Fruit fly (Drosophila melanogaster) whole organism, embryonic: Measurements from ENCODE around the gene CG14803.

Experiments used
- Antp ChIP-seq: fragments of 200-800 bp; sonication (Bioruptor generic); optimal IDR thresholded peaks from 3 replicates; lab custom pipeline; 2016; ENCODE audit warnings: missing biosample characterization, missing genetic modification characterization
- CG13424 ChIP-seq: fragments of 200-800 bp; sonication (Bioruptor generic); optimal IDR thresholded peaks from 2 replicates; lab custom pipeline; 2019; ENCODE audit warnings: missing biosample characterization, mild to moderate bottlenecking, missing genetic modification characterization, moderate library complexity
- CG13775 ChIP-seq: fragments of 200-800 bp; sonication (Bioruptor generic); optimal IDR thresholded peaks from 3 replicates; lab custom pipeline; 2017; ENCODE audit warnings: missing biosample characterization, mild to moderate bottlenecking, missing genetic modification characterization
- CG14014 ChIP-seq: fragments of 200-800 bp; sonication (Bioruptor generic); IDR thresholded peaks from 2 replicates; pipeline ENCODE4 v1.3.6; 2022; ENCODE audit warnings: missing biosample characterization, missing genetic modification characterization
- CG14441 ChIP-seq: fragments of 200-800 bp; sonication (Bioruptor generic); IDR thresholded peaks from 2 replicates; pipeline ENCODE4 v1.3.6; 2022; ENCODE audit warnings: missing biosample characterization, missing genetic modification characterization
- CG17359 ChIP-seq: fragments of 200-800 bp; sonication (Bioruptor generic); optimal IDR thresholded peaks from 3 replicates; lab custom pipeline; 2018; ENCODE audit warnings: missing biosample characterization, mild to moderate bottlenecking, missing genetic modification characterization, moderate library complexity
- CG1792 ChIP-seq: fragments of 200-800 bp; sonication (Bioruptor generic); optimal IDR thresholded peaks from 2 replicates; lab custom pipeline; 2016; ENCODE audit warnings: missing biosample characterization, missing genetic modification characterization
- CG18011 ChIP-seq: fragments of 200-800 bp; sonication (Bioruptor generic); optimal IDR thresholded peaks from 2 replicates; lab custom pipeline; 2017; ENCODE audit warnings: missing biosample characterization, missing genetic modification characterization, mild to moderate bottlenecking, moderate library complexity, missing genotype
- CG18262 ChIP-seq: fragments of 200-800 bp; optimal IDR thresholded peaks from 3 replicates; lab custom pipeline; 2019; ENCODE audit warnings: missing biosample characterization, mild to moderate bottlenecking, missing genetic modification characterization, moderate library complexity
- CG18619 ChIP-seq: fragments of 200-800 bp; sonication (Bioruptor generic); optimal IDR thresholded peaks from 3 replicates; lab custom pipeline; 2017; ENCODE audit warnings: missing biosample characterization, mild to moderate bottlenecking, missing genetic modification characterization
- CG31224 ChIP-seq: fragments of 200-800 bp; sonication (Bioruptor generic); IDR thresholded peaks from 2 replicates; pipeline ENCODE4 v1.3.6; 2022; ENCODE audit warnings: missing biosample characterization, missing genetic modification characterization
- CG31388 ChIP-seq: fragments of 200-800 bp; sonication (Bioruptor generic); optimal IDR thresholded peaks from 2 replicates; lab custom pipeline; 2016; ENCODE audit warnings: missing biosample characterization, missing genetic modification characterization
- CG33557 ChIP-seq: fragments of 200-800 bp; sonication (Bioruptor generic); optimal IDR thresholded peaks from 2 replicates; lab custom pipeline; 2019; ENCODE audit warnings: missing biosample characterization, mild to moderate bottlenecking, missing genetic modification characterization, moderate library complexity
- CG5953 ChIP-seq: fragments of 200-800 bp; sonication (Bioruptor generic); IDR thresholded peaks from 2 replicates; pipeline ENCODE4 v1.3.6; 2022; ENCODE audit warnings: missing biosample characterization, missing genetic modification characterization
- CG6272 ChIP-seq: fragments of 200-800 bp; sonication (Bioruptor generic); IDR thresholded peaks from 2 replicates; pipeline ENCODE4 v1.3.6; 2022; ENCODE audit warnings: missing biosample characterization, missing genetic modification characterization
- CG6765 ChIP-seq: fragments of 200-800 bp; sonication (Bioruptor generic); optimal IDR thresholded peaks from 3 replicates; lab custom pipeline; 2017; ENCODE audit warnings: missing biosample characterization, mild to moderate bottlenecking, missing genetic modification characterization
- CG7271 ChIP-seq: fragments of 200-800 bp; sonication (Bioruptor generic); optimal IDR thresholded peaks from 2 replicates; lab custom pipeline; 2018; ENCODE audit warnings: missing biosample characterization, mild to moderate bottlenecking, missing genetic modification characterization, moderate library complexity
- CG9727 ChIP-seq: fragments of 200-800 bp; sonication (Bioruptor generic); optimal IDR thresholded peaks from 3 replicates; lab custom pipeline; 2017; ENCODE audit warnings: missing biosample characterization, mild to moderate bottlenecking, missing genetic modification characterization
- CG9932 ChIP-seq: fragments of 200-800 bp; sonication (Bioruptor generic); IDR thresholded peaks from 2 replicates; pipeline ENCODE4 v1.3.6; 2022; ENCODE audit warnings: missing biosample characterization, missing genetic modification characterization
- Chrac-16 ChIP-seq: fragments of 200-800 bp; sonication (Bioruptor generic); optimal IDR thresholded peaks from 3 replicates; lab custom pipeline; 2016; ENCODE audit warnings: missing biosample characterization, missing genetic modification characterization
- D ChIP-seq, 2 experiments: fragments of 200-800 bp in 1 of 2; fragments of >200 bp in 1 of 2; sonication (Bioruptor generic) in 1 of 2; optimal IDR thresholded peaks; 2 replicates in 1 of 2; 3 replicates in 1 of 2; lab custom pipeline; 2017; ENCODE audit warnings: mild to moderate bottlenecking in 1 of 2, missing biosample characterization in 1 of 2, missing genetic modification characterization in 1 of 2, missing genetic modification reagents in 1 of 2
- Hand ChIP-seq: fragments of 200-800 bp; sonication (Bioruptor generic); optimal IDR thresholded peaks from 2 replicates; lab custom pipeline; 2017; ENCODE audit warnings: mild to moderate bottlenecking, missing biosample characterization, missing genetic modification reagents, missing genetic modification characterization
- Myb ChIP-seq: fragments of 200-800 bp; sonication (Bioruptor generic); optimal IDR thresholded peaks from 2 replicates; lab custom pipeline; 2016; ENCODE audit warnings: missing biosample characterization, missing genetic modification characterization
- Oaz ChIP-seq: fragments of 200-800 bp; sonication (Bioruptor generic); IDR thresholded peaks from 2 replicates; pipeline ENCODE4 v1.3.6; 2022; ENCODE audit warnings: missing biosample characterization, missing genetic modification characterization
- Ssrp ChIP-seq: fragments of 200-800 bp; sonication (Bioruptor generic); optimal IDR thresholded peaks from 2 replicates; lab custom pipeline; 2018; ENCODE audit warnings: missing biosample characterization, mild to moderate bottlenecking, missing genetic modification characterization, moderate library complexity
- Taf1 ChIP-seq: fragments of 200-800 bp; sonication (Bioruptor generic); IDR thresholded peaks from 2 replicates; pipeline ENCODE4 v1.3.6; 2022; ENCODE audit warnings: missing biosample characterization, missing genetic modification characterization
- Vsx1 ChIP-seq: fragments of 200-800 bp; sonication (Bioruptor generic); optimal IDR thresholded peaks from 2 replicates; lab custom pipeline; 2017; ENCODE audit warnings: missing biosample characterization, mild to moderate bottlenecking, missing genetic modification characterization, missing genetic modification reagents
- amos ChIP-seq: fragments of 200-800 bp; sonication (Bioruptor generic); IDR thresholded peaks from 2 replicates; pipeline ENCODE4 v1.3.6; 2022; ENCODE audit warnings: missing biosample characterization, missing genetic modification characterization; ENCODE audit not compliant: partially characterized antibody
- ara ChIP-seq: fragments of 200-800 bp; sonication (Bioruptor generic); IDR thresholded peaks from 2 replicates; pipeline ENCODE4 v1.3.6; 2022; ENCODE audit warnings: missing biosample characterization, missing genetic modification characterization
- bab2 ChIP-seq: fragments of 200-800 bp; sonication (Bioruptor generic); optimal IDR thresholded peaks from 2 replicates; lab custom pipeline; 2016; ENCODE audit warnings: missing biosample characterization, missing genetic modification characterization
- bbx ChIP-seq: fragments of 200-800 bp; sonication (Bioruptor generic); IDR thresholded peaks from 2 replicates; pipeline ENCODE4 v1.3.6; 2022; ENCODE audit warnings: missing biosample characterization, missing genetic modification characterization; ENCODE audit not compliant: partially characterized antibody
- br ChIP-seq: fragments of >200 bp; optimal IDR thresholded peaks from 2 replicates; lab custom pipeline; 2017
- chinmo ChIP-seq: fragments of 200-800 bp; sonication (Bioruptor generic); IDR thresholded peaks from 4 replicates; pipeline ENCODE4 v1.3.6; 2022; ENCODE audit warnings: missing biosample characterization, missing genetic modification characterization; ENCODE audit not compliant: partially characterized antibody
- emc ChIP-seq: fragments of 200-800 bp; sonication (Bioruptor generic); optimal IDR thresholded peaks from 2 replicates; lab custom pipeline; 2016; ENCODE audit warnings: missing biosample characterization, missing genetic modification characterization
- fd102C ChIP-seq: fragments of 200-800 bp; sonication (Bioruptor generic); optimal IDR thresholded peaks from 2 replicates; lab custom pipeline; 2018; ENCODE audit warnings: missing biosample characterization, mild to moderate bottlenecking, missing genetic modification characterization, moderate library complexity
- gfzf ChIP-seq: fragments of 200-800 bp; sonication (Bioruptor generic); optimal IDR thresholded peaks from 2 replicates; lab custom pipeline; 2016; ENCODE audit warnings: missing biosample characterization, mild to moderate bottlenecking, missing genetic modification characterization, moderate library complexity
- hb ChIP-seq: fragments of 200-800 bp; sonication (Bioruptor generic); IDR thresholded peaks from 3 replicates; pipeline ENCODE4 v1.3.6; 2022; ENCODE audit warnings: missing biosample characterization, missing genetic modification characterization; ENCODE audit not compliant: partially characterized antibody
- hbn ChIP-seq: fragments of 200-800 bp; sonication (Bioruptor generic); IDR thresholded peaks from 2 replicates; pipeline ENCODE4 v1.3.6; 2022; ENCODE audit warnings: missing biosample characterization, missing genetic modification characterization; ENCODE audit not compliant: partially characterized antibody
- kah ChIP-seq: fragments of 200-800 bp; sonication (Bioruptor generic); optimal IDR thresholded peaks from 2 replicates; lab custom pipeline; 2018; ENCODE audit warnings: missing biosample characterization, mild to moderate bottlenecking, missing genetic modification characterization
- lola ChIP-seq, 3 experiments: fragments of >200 bp in 2 of 3; fragments of 200-800 bp in 1 of 3; sonication (Bioruptor generic) in 1 of 3; optimal IDR thresholded peaks; 2 replicates each; lab custom pipeline; 2017 to 2019; ENCODE audit warnings: missing biosample characterization in 3 of 3, missing genetic modification characterization in 3 of 3, mild to moderate bottlenecking in 1 of 3, moderate library complexity in 1 of 3
- mam ChIP-seq: fragments of 200-800 bp; sonication (Bioruptor generic); optimal IDR thresholded peaks from 3 replicates; lab custom pipeline; 2016; ENCODE audit warnings: missing biosample characterization, missing genetic modification characterization
- phol ChIP-seq: fragments of 200-800 bp; sonication (Bioruptor generic); optimal IDR thresholded peaks from 3 replicates; lab custom pipeline; 2018; ENCODE audit warnings: missing biosample characterization, mild to moderate bottlenecking, missing genetic modification characterization, moderate library complexity
- sc ChIP-seq, 3 experiments: fragments of >200 bp in 2 of 3; fragments of 200-800 bp in 1 of 3; sonication (Bioruptor generic) in 1 of 3; optimal IDR thresholded peaks; 2 replicates in 2 of 3; 3 replicates in 1 of 3; lab custom pipeline; 2017; ENCODE audit warnings: mild to moderate bottlenecking in 1 of 3, missing biosample characterization in 1 of 3, missing genetic modification characterization in 1 of 3, missing genetic modification reagents in 1 of 3
- scrt ChIP-seq: fragments of 200-800 bp; sonication (Bioruptor generic); optimal IDR thresholded peaks from 2 replicates; lab custom pipeline; 2018; ENCODE audit warnings: missing biosample characterization, mild to moderate bottlenecking, missing genetic modification characterization, moderate library complexity
- sd ChIP-seq: fragments of 200-800 bp; sonication (Bioruptor generic); optimal IDR thresholded peaks from 3 replicates; lab custom pipeline; 2018; ENCODE audit warnings: missing biosample characterization, mild to moderate bottlenecking, missing genetic modification characterization, moderate library complexity
- sima ChIP-seq: fragments of 200-800 bp; sonication (Bioruptor generic); optimal IDR thresholded peaks from 2 replicates; lab custom pipeline; 2016; ENCODE audit warnings: missing biosample characterization, missing genetic modification characterization
- so ChIP-seq: fragments of 200-800 bp; sonication (Bioruptor generic); IDR thresholded peaks from 3 replicates; pipeline ENCODE4 v1.3.6; 2022; ENCODE audit warnings: missing biosample characterization, missing genetic modification characterization

The CG14803 gene

dm6 chrX:1830396-1831218, 38.1 kb upstream of the CG14803 start (continued):
- TF ChIP-seq fd102C (peak; percentile 3), chinmo (GFP tag; lab: Robert Waterston, UW) (no peak), so (GFP tag; lab: Robert Waterston, UW) (peak; percentile 95), emc (GFP tag; lab: Kevin White, UChicago) (peak; percentile 77), Antp (GFP tag; lab: Kevin White, UChicago) (peak; percentile 91), CG14441 (GFP tag; lab: Robert Waterston, UW) (peak; percentile 98), Oaz (GFP tag; lab: Robert Waterston, UW) (peak; percentile 94), CG13424 (tag; lab: Kevin White, UChicago) (peak; percentile 94), sima (peak; percentile 84), CG9932 (GFP tag; lab: Robert Waterston, UW) (peak; percentile 96), Vsx1 (GFP tag; lab: Kevin White, UChicago) (peak; percentile 90), phol (tag; lab: Kevin White, UChicago) (peak; percentile 94), CG33557 (GFP tag; lab: Kevin White, UChicago) (peak; percentile 76), CG31388 (GFP tag; lab: Kevin White, UChicago) (peak; percentile 84), kah (peak; percentile 86), CG6272 (peak; percentile 95), ara (GFP tag; lab: Robert Waterston, UW) (peak; percentile 97), CG18262 (peak; percentile 94), Hand (GFP tag; lab: Kevin White, UChicago) (peak; percentile 94), bab2 (GFP tag; lab: Kevin White, UChicago) (peak; percentile 94), CG13775 (GFP tag; lab: Kevin White, UChicago) (peak; percentile 92), CG18619 (GFP tag; lab: Kevin White, UChicago) (peak; percentile 94), D (optimal IDR thresholded peaks at IDR 0.05; lab: Kevin White, UChicago) (no peak), D (GFP tag; optimal IDR thresholded peaks at IDR 0.05; lab: Kevin White, UChicago) (peak; percentile 93), scrt (peak; percentile 91), Myb (GFP tag; lab: Kevin White, UChicago) (peak; percentile 85), hbn (no peak), CG5953 (GFP tag; lab: Robert Waterston, UW) (peak; percentile 97), Ssrp (tag; lab: Kevin White, UChicago) (peak; percentile 91), Taf1 (peak; percentile 93), CG6765 (GFP tag; lab: Kevin White, UChicago) (peak; percentile 93), hb (GFP tag; lab: Robert Waterston, UW) (0 out of 3 replicates have a peak, but pooled peaks have one; percentile 30), CG14014 (peak; percentile 98), CG7271 (tag; lab: Kevin White, UChicago) (peak; percentile 75), bbx (no peak), Chrac-16 (GFP tag; lab: Kevin White, UChicago) (peak; percentile 91), mam (peak; percentile 95), sc (optimal IDR thresholded peaks at IDR 0.05; lab: Kevin White, UChicago) (no peak), sc (GFP tag; optimal IDR thresholded peaks at IDR 0.05; lab: Kevin White, UChicago) (peak; percentile 89), CG9727 (GFP tag; lab: Kevin White, UChicago) (peak; percentile 94), CG17359 (tag; lab: Kevin White, UChicago) (peak; percentile 97), CG1792 (GFP tag; lab: Kevin White, UChicago) (peak; percentile 89), sd (peak; percentile 89), gfzf (GFP tag; lab: Kevin White, UChicago) (peak; percentile 10), amos (no peak; the same call in 1 of the 2 replicates), CG18011 (GFP tag; lab: Kevin White, UChicago) (peak; percentile 81), lola (GFP tag; optimal IDR thresholded peaks at IDR 0.05; lab: Kevin White, UChicago) (peak in 1 of 3 experiments; percentile 86), CG31224 (GFP tag; lab: Robert Waterston, UW) (peak; percentile 92), br (lab: Kevin White, UChicago) (no peak)
